Fruit fly (Drosophila melanogaster): Measurements from ENCODE around the gene CG13045.

CG13045 gene

DNA sequence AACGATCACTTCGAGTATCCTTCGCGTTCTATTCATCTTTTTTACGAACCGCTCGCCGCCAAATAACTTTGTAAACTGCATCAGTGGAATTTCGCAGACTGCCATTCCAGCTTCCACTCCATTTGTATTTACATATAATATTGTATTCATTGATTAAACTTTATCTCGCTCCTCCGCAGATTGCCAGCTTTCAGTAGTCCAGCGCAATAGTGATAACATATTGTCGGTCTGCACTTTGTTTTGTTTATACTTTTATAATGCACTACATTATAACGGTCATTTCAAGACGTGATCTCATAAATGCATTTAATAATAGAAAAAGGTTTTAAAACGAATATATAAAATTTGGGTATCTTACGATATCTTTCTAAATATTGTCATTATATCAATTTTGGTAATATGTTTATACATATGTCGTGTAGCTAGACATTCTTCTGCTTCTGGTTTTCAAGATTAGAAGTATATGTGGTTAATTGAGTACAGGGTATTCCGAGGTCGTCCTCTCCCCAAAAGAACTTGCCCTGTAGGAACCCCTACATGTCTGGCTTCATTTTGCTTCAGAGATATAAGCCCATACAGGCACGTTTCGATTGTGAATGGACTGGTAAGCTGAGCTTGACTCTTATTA lies 22.5 kb downstream of the CG13045 start, which contains the start of gene CG4950:
CG4950 (minus strand) TSS at position 51 of the 628 bp plus-strand sequence.
- TF ChIP-seq Lhr (GFP tag; optimal IDR thresholded peaks at IDR 0.05) (no peak), CG7745 (tag; optimal IDR thresholded peaks at IDR 0.05) (no peak), bsh (GFP tag; optimal IDR thresholded peaks at IDR 0.05) (peak in 1 of 2 experiments; percentile 9), Taf1 (GFP tag; IDR thresholded peaks at IDR 0.05) (no peak), ATbp (GFP tag; optimal IDR thresholded peaks at IDR 0.05) (no peak), inv (GFP tag; IDR thresholded peaks at IDR 0.05; ENCODE audit: partially characterized antibody) (no peak), Xbp1 (GFP tag; optimal IDR thresholded peaks at IDR 0.05) (no peak), Eip74EF (GFP tag; optimal IDR thresholded peaks at IDR 0.05) (no peak), nom (GFP tag; optimal IDR thresholded peaks at IDR 0.05) (peak; percentile 15)

DNA sequence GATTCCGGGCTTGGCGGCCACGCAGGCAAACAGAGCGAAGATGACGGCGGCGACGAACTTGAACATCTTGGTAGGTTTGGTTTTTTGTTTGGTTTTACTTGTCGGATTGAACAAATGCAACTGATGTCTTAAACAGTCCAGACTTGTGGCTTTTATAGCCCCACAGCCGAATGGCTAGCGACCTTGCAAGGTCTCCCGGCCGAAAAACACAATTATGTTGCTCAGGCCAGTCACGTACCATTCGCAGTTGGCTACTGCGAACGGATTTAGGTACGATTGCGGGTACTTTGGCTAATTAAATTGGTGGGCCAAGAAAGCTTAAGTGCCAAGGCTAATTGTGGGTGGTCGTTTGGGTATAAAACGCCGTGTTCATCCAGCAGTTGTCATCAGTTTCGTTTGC lies 25.8 kb downstream of the CG13045 start, which contains the start of the genes CG13051 and CG13069:
CG13051 (minus strand) TSS at position 101 of the 400 bp plus-strand sequence.
CG13069 (plus strand) TSS at position 386 of the 400 bp plus-strand sequence.
- no peak for TF ChIP-seq dmrt11E (tag; optimal IDR thresholded peaks at IDR 0.05)
- 0 out of 4 replicates have a peak, but pooled peaks have one; percentile 15 for TF ChIP-seq chinmo (GFP tag; IDR thresholded peaks at IDR 0.05; ENCODE audit: partially characterized antibody)

DNA sequence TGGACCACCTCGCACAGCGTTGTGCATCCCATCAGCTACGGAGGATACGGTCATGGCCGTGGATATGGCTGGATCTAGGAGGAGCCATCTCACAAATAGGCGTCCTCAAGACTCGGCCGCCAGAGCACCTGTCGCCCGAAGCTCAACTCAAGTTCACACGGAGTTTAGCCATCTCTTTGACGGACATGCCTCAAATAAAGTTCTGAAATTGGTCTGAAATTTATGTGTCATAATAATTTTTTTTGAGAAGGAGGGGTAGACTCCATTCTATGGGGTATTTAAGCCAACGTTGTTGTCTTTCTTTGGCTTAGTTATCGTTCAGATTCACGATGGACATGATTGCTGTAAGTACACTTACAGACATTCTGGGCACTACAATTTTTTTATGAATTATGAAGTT lies 27.7 kb downstream of the CG13045 start, which contains the start of gene CG13070:
CG13070 (plus strand) TSS at position 301 of the 400 bp plus-strand sequence.
- TF ChIP-seq Dfd (GFP tag; optimal IDR thresholded peaks at IDR 0.05) (no peak), pzg (GFP tag; optimal IDR thresholded peaks at IDR 0.05) (no peak), CG12104 (GFP tag; optimal IDR thresholded peaks at IDR 0.05) (no peak), Doc2 (GFP tag; IDR thresholded peaks at IDR 0.05) (no peak), slbo (GFP tag; IDR thresholded peaks at IDR 0.05) (no peak), CG1529 (GFP tag; optimal IDR thresholded peaks at IDR 0.05) (no peak), HHEX (GFP tag; optimal IDR thresholded peaks at IDR 0.05) (no peak), CG10147 (GFP tag; optimal IDR thresholded peaks at IDR 0.05) (no peak)

DNA sequence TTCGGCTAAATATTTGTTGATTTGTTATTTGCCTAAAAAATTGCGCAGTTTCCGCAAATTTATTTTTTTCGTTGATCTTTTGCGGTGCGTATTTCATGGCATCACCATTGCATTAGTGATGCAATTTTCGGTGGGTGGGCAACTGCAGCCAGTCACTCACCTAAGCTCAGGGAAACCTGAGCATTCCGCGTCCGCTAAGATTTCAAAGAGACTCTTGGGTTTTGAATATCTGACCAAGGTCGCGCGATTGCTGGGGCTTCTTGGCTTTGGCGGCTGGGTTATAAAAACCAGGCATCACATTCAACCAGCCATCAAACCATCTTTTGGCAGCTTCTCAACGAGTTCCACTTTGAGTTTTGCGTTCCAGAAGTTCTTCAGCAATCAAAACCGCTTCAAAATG lies 28.3 kb downstream of the CG13045 start, which contains the start of gene CG13071:
CG13071 (plus strand) TSS at position 301 of the 400 bp plus-strand sequence.
- TF ChIP-seq Fer3 (tag; optimal IDR thresholded peaks at IDR 0.05) (no peak), CG9727 (GFP tag; optimal IDR thresholded peaks at IDR 0.05) (no peak), pho (GFP tag; optimal IDR thresholded peaks at IDR 0.05) (no peak), Asciz (GFP tag; optimal IDR thresholded peaks at IDR 0.05) (no peak), ro (GFP tag; IDR thresholded peaks at IDR 0.05) (no peak), CG12942 (GFP tag; optimal IDR thresholded peaks at IDR 0.05) (no peak), Ssrp (tag; optimal IDR thresholded peaks at IDR 0.05) (no peak), bowl (GFP tag; IDR thresholded peaks at IDR 0.05) (no peak), CG31365 (tag; optimal IDR thresholded peaks at IDR 0.05) (no peak), CG13424 (tag; optimal IDR thresholded peaks at IDR 0.05) (no peak), CG33557 (GFP tag; optimal IDR thresholded peaks at IDR 0.05) (no peak)

DNA sequence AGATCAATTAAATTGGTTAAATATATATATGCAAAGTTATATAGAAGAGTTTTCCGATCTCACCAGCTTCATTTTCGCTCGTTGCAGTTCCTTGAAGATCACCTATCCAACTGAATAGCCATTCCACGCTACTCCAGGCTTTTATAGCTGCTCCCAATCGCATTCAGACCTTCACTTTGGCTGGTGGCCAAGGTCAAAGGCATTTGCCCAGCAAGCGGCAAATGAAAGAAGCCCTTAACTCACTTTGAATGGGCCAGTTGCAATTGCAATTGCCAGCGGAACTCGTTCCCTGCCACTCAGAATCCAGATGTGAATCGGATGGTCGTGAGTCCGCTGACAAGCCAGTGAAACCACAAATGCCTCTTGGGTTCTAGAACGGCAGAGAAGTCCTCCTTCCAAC lies 29.2 kb downstream of the CG13045 start, which contains the start of gene CG34247:
CG34247 (minus strand) TSS at position 101 of the 400 bp plus-strand sequence.
- TF ChIP-seq Mes4 (GFP tag; optimal IDR thresholded peaks at IDR 0.05): no peak
- no peak for TF ChIP-seq CG14965 (GFP tag; optimal IDR thresholded peaks at IDR 0.05; ENCODE audit: borderline replicate concordance)
- no peak for TF ChIP-seq CG10147 (GFP tag; optimal IDR thresholded peaks at IDR 0.05)
- TF ChIP-seq MESR4 (GFP tag; optimal IDR thresholded peaks at IDR 0.05): no peak
- no peak for TF ChIP-seq CG2120 (GFP tag; optimal IDR thresholded peaks at IDR 0.05)
- TF ChIP-seq CG16815 (GFP tag; optimal IDR thresholded peaks at IDR 0.05): no peak
- no peak for TF ChIP-seq schlank (tag; optimal IDR thresholded peaks at IDR 0.05)
- no peak for TF ChIP-seq CG17186 (GFP tag; optimal IDR thresholded peaks at IDR 0.05)
- TF ChIP-seq CG13894 (tag; optimal IDR thresholded peaks at IDR 0.05): no peak
- TF ChIP-seq Fer2 (tag; optimal IDR thresholded peaks at IDR 0.05): no peak
- TF ChIP-seq emc (GFP tag; optimal IDR thresholded peaks at IDR 0.05): no peak
- TF ChIP-seq CG17385 (GFP tag; optimal IDR thresholded peaks at IDR 0.05): no peak
- TF ChIP-seq gsb-n (tag; optimal IDR thresholded peaks at IDR 0.05): no peak
- TF ChIP-seq Jarid2 (GFP tag; optimal IDR thresholded peaks at IDR 0.05): no peak

All from whole organism, embryonic.